Worm (Caenorhabditis elegans): ENCODE results near the gene C06E4.8.
A peak's percentile ranks its signal among the peaks of the same experiment; 100 is the strongest.

The C06E4.8 gene

ce11 chrIV:7313397-7313910 lies 27.8 kb upstream of the C06E4.8 start, which contains the start of gene rps-8 (continued):
- no peak for TF ChIP-seq snpc-3.4 (tag; optimal IDR thresholded peaks at IDR 0.05)
- no peak for TF ChIP-seq ztf-28 (GFP tag; IDR thresholded peaks at IDR 0.05)
- TF ChIP-seq Y56A3A.18 (GFP tag; IDR thresholded peaks at IDR 0.05), result no peak
- TF ChIP-seq zfh-2 (GFP tag; conservative IDR thresholded peaks at IDR 0.05), result peak; percentile 22; the same call in 1 of the 2 replicates
- TF ChIP-seq lin-26 (GFP tag; IDR thresholded peaks at IDR 0.05), result peak; percentile 42; the same call in 1 of the 2 replicates
- TF ChIP-seq madf-6 (GFP tag; IDR thresholded peaks at IDR 0.05), result peak; percentile 15; the same call in 1 of the 2 replicates
- TF ChIP-seq unc-130 (GFP tag; optimal IDR thresholded peaks at IDR 0.05), result no peak
- TF ChIP-seq cebp-2 (GFP tag; IDR thresholded peaks at IDR 0.05), result no peak
- TF ChIP-seq B0261.1 (tag; optimal IDR thresholded peaks at IDR 0.05), result no peak
- TF ChIP-seq ceh-40 (GFP tag; IDR thresholded peaks at IDR 0.05), result peak; percentile 62; the same call in 1 of the 2 replicates
- TF ChIP-seq K11D2.4 (GFP tag; IDR thresholded peaks at IDR 0.05), result no peak
- no peak for TF ChIP-seq rpc-1 (optimal IDR thresholded peaks at IDR 0.05)
- no peak for TF ChIP-seq rpc-1 (tag; optimal IDR thresholded peaks at IDR 0.05)
- no peak for TF ChIP-seq Y53F4B.3 (GFP tag; IDR thresholded peaks at IDR 0.05)
- TF ChIP-seq sptf-2 (GFP tag; optimal IDR thresholded peaks at IDR 0.05), result peak; percentile 29
- TF ChIP-seq lin-54 (GFP tag; optimal IDR thresholded peaks at IDR 0.05), result no peak
- 0 out of 2 replicates have a peak, but pooled peaks have one; percentile 4 for TF ChIP-seq hmg-1.2 (GFP tag; IDR thresholded peaks at IDR 0.05)
- no peak for TF ChIP-seq F55B11.4 (tag; optimal IDR thresholded peaks at IDR 0.05; ENCODE audit: borderline replicate concordance, insufficient read depth)

- TF ChIP-seq pha-4 (tag; optimal IDR thresholded peaks at IDR 0.05) (no peak), nhr-179 (tag; optimal IDR thresholded peaks at IDR 0.05) (no peak), hlh-26 (GFP tag; conservative IDR thresholded peaks at IDR 0.05) (no peak), ceh-79 (tag; optimal IDR thresholded peaks at IDR 0.05) (no peak), chd-7 (tag; optimal IDR thresholded peaks at IDR 0.05) (no peak), ztf-26 (tag; optimal IDR thresholded peaks at IDR 0.05) (no peak), lin-26 (GFP tag; IDR thresholded peaks at IDR 0.05) (peak; percentile 5; the same call in 1 of the 2 replicates), madf-3 (GFP tag; IDR thresholded peaks at IDR 0.05) (peak; percentile 6; the same call in 1 of the 2 replicates), hsf-1 (GFP tag; IDR thresholded peaks at IDR 0.05) (0 out of 2 replicates have a peak, but pooled peaks have one; percentile 58), atf-7 (tag; optimal IDR thresholded peaks at IDR 0.05) (no peak), unc-130 (GFP tag; optimal IDR thresholded peaks at IDR 0.05) (peak; percentile 31), tbp1 (GFP tag; optimal IDR thresholded peaks at IDR 0.05) (peak; percentile 11), mes-4 (tag; optimal IDR thresholded peaks at IDR 0.05) (no peak), K12H6.12 (tag; optimal IDR thresholded peaks at IDR 0.05) (no peak), B0336.3 (GFP tag; IDR thresholded peaks at IDR 0.05) (peak; percentile 79), ama-1 (optimal IDR thresholded peaks at IDR 0.05) (no peak), ama-1 (GFP tag; optimal IDR thresholded peaks at IDR 0.05) (peak in 1 of 2 experiments; percentile 58), F33H1.4 (GFP tag; IDR thresholded peaks at IDR 0.05) (peak; percentile 40), dpl-1 (GFP tag; optimal IDR thresholded peaks at IDR 0.05) (no peak), nfyb-1 (GFP tag; IDR thresholded peaks at IDR 0.05) (0 out of 2 replicates have a peak, but pooled peaks have one; percentile 28), snpc-3.4 (tag; optimal IDR thresholded peaks at IDR 0.05) (peak; percentile 51), bed-1 (GFP tag; IDR thresholded peaks at IDR 0.05) (0 out of 2 replicates have a peak, but pooled peaks have one; percentile 23), attf-6 (GFP tag; IDR thresholded peaks at IDR 0.05) (peak; percentile 77; the same call in 1 of the 2 replicates), F57C9.4 (tag; optimal IDR thresholded peaks at IDR 0.05) (no peak), lin-54 (GFP tag; optimal IDR thresholded peaks at IDR 0.05) (peak; percentile 50), snpc-1.1 (tag; optimal IDR thresholded peaks at IDR 0.05; ENCODE audit: insufficient read depth) (peak; percentile 18), ztf-3 (GFP tag; optimal IDR thresholded peaks at IDR 0.05) (no peak), ceh-40 (GFP tag; IDR thresholded peaks at IDR 0.05) (no peak), ets-4 (GFP tag; optimal IDR thresholded peaks at IDR 0.05) (no peak), mcd-1 (GFP tag; IDR thresholded peaks at IDR 0.05) (0 out of 2 replicates have a peak, but pooled peaks have one; percentile 9), bed-2 (GFP tag; IDR thresholded peaks at IDR 0.05) (no peak), ztf-25 (GFP tag; IDR thresholded peaks at IDR 0.05) (no peak), somi-1 (GFP tag; optimal IDR thresholded peaks at IDR 0.05) (no peak), hrde-1 (tag; optimal IDR thresholded peaks at IDR 0.05; ENCODE audit: borderline replicate concordance) (peak; percentile 50)
Observed at ce11 chrIV:7312620-7313194, 27.0 kb upstream of the C06E4.8 start.

Data from whole organism, young adult.